Worm (Caenorhabditis elegans) whole organism, young adult: ENCODE results near the gene ZC487.2.

Source experiments
- B0261.1 ChIP-seq: sonication (generic microtip); optimal IDR thresholded peaks from 2 replicates; lab custom pipeline; 2016; ENCODE audit warnings: mild to moderate bottlenecking, missing genetic modification characterization, moderate library complexity, missing compliant biosample characterization
- D2030.7 ChIP-seq: fragments of 200-800 bp; sonication (Bioruptor generic); IDR thresholded peaks from 2 replicates; pipeline ENCODE4 v1.3.6; 2022; ENCODE audit warnings: missing genetic modification reagents, missing genetic modification characterization, missing compliant biosample characterization
- F23B12.7 ChIP-seq: sonication (generic microtip); optimal IDR thresholded peaks from 2 replicates; lab custom pipeline; 2017; ENCODE audit warnings: missing genetic modification characterization, mild to moderate bottlenecking, missing compliant biosample characterization, antibody characterized with exemption, moderate library complexity; ENCODE audit not compliant: insufficient read depth
- F33H1.4 ChIP-seq: fragments of 200-800 bp; sonication (Bioruptor generic); IDR thresholded peaks from 2 replicates; pipeline ENCODE4 v1.3.6; 2022; ENCODE audit warnings: missing genetic modification reagents, missing genetic modification characterization, missing compliant biosample characterization
- F57A8.1 ChIP-seq: fragments of 200-800 bp; sonication (Bioruptor generic); optimal IDR thresholded peaks from 2 replicates; lab custom pipeline; 2018; ENCODE audit warnings: mild to moderate bottlenecking, missing genetic modification characterization, moderate library complexity, missing compliant biosample characterization
- K12H6.12 ChIP-seq: fragments of 200-800 bp; sonication (Bioruptor generic); optimal IDR thresholded peaks from 2 replicates; lab custom pipeline; 2018; ENCODE audit warnings: mild to moderate bottlenecking, missing genetic modification characterization, missing compliant biosample characterization
- T07F8.4 ChIP-seq: sonication (generic microtip); optimal IDR thresholded peaks from 2 replicates; lab custom pipeline; 2016; ENCODE audit warnings: mild to moderate bottlenecking, missing genetic modification characterization, moderate library complexity, missing compliant biosample characterization
- Y79H2A.3 ChIP-seq: fragments of 200-800 bp; sonication (Bioruptor generic); conservative IDR thresholded peaks from 2 replicates; pipeline ENCODE4 v1.3.6; 2022; ENCODE audit warnings: missing genetic modification reagents, missing genetic modification characterization, missing compliant biosample characterization
- ZK185.1 ChIP-seq: sonication (generic microtip); optimal IDR thresholded peaks from 2 replicates; lab custom pipeline; 2016; ENCODE audit warnings: mild to moderate bottlenecking, missing genetic modification characterization, missing compliant biosample characterization; ENCODE audit not compliant: poor library complexity, severe bottlenecking
- ama-1 ChIP-seq, 3 experiments: fragments of 150-350 bp in 1 of 3; sonication (generic microtip) in 2 of 3; optimal IDR thresholded peaks; 2 replicates each; lab custom pipeline; 2014 to 2018; ENCODE audit warnings: missing biosample characterization in 2 of 3, missing genetic modification characterization in 2 of 3, missing genetic modification reagents in 2 of 3
- attf-3 ChIP-seq: fragments of 200-800 bp; sonication (Bioruptor generic); conservative IDR thresholded peaks from 2 replicates; pipeline ENCODE4 v1.3.6; 2022; ENCODE audit warnings: missing genetic modification reagents, missing genetic modification characterization, missing compliant biosample characterization
- attf-6 ChIP-seq: fragments of 200-800 bp; sonication (Bioruptor generic); IDR thresholded peaks from 2 replicates; pipeline ENCODE4 v1.3.6; 2022; ENCODE audit warnings: missing genetic modification reagents, missing genetic modification characterization, missing compliant biosample characterization
- bed-1 ChIP-seq: fragments of 200-800 bp; sonication (Bioruptor generic); IDR thresholded peaks from 2 replicates; pipeline ENCODE4 v1.3.6; 2022; ENCODE audit warnings: missing genetic modification reagents, missing genetic modification characterization, missing compliant biosample characterization
- ceh-100 ChIP-seq: fragments of 200-800 bp; sonication (Bioruptor generic); IDR thresholded peaks from 2 replicates; pipeline ENCODE4 v1.3.6; 2022; ENCODE audit warnings: missing genetic modification reagents, missing genetic modification characterization, missing compliant biosample characterization
- ceh-79 ChIP-seq: sonication (generic microtip); optimal IDR thresholded peaks from 2 replicates; lab custom pipeline; 2017; ENCODE audit warnings: mild to moderate bottlenecking, missing genetic modification characterization, missing compliant biosample characterization
- chd-7 ChIP-seq: sonication (generic microtip); optimal IDR thresholded peaks from 2 replicates; lab custom pipeline; 2016; ENCODE audit warnings: mild to moderate bottlenecking, missing genetic modification characterization, moderate library complexity, missing compliant biosample characterization
- die-1 ChIP-seq: sonication (generic microtip); optimal IDR thresholded peaks from 2 replicates; lab custom pipeline; 2016; ENCODE audit warnings: missing genotype, mild to moderate bottlenecking, missing genetic modification characterization, missing compliant biosample characterization
- efl-1 ChIP-seq: fragments of 150-350 bp; optimal IDR thresholded peaks from 2 replicates; lab custom pipeline; 2014; ENCODE audit warnings: missing biosample characterization, missing genetic modification reagents, missing genetic modification characterization
- him-1 ChIP-seq: sonication (generic microtip); optimal IDR thresholded peaks from 2 replicates; lab custom pipeline; 2016; ENCODE audit warnings: missing genotype, missing genetic modification reagents, missing genetic modification characterization, missing compliant biosample characterization
- hmg-1.2 ChIP-seq: fragments of 200-800 bp; sonication (Bioruptor generic); IDR thresholded peaks from 2 replicates; pipeline ENCODE4 v1.3.6; 2022; ENCODE audit warnings: missing genetic modification reagents, missing genetic modification characterization, missing compliant biosample characterization
- hrde-1 ChIP-seq: sonication (generic microtip); optimal IDR thresholded peaks from 2 replicates; lab custom pipeline; 2016; ENCODE audit warnings: missing genetic modification characterization, mild to moderate bottlenecking, missing compliant biosample characterization, moderate library complexity, missing genotype, missing genetic modification reagents, borderline replicate concordance
- let-607 ChIP-seq, 2 experiments: fragments of 200-800 bp in 1 of 2; sonication (Bioruptor generic) in 1 of 2; sonication (generic microtip) in 1 of 2; optimal IDR thresholded peaks; 2 replicates each; lab custom pipeline; 2016 to 2018; ENCODE audit warnings: mild to moderate bottlenecking in 2 of 2, missing compliant biosample characterization in 2 of 2, missing genetic modification characterization in 2 of 2, moderate library complexity in 2 of 2, missing genotype in 1 of 2
- madf-6 ChIP-seq: fragments of 200-800 bp; sonication (Bioruptor generic); IDR thresholded peaks from 2 replicates; pipeline ENCODE4 v1.3.6; 2022; ENCODE audit warnings: missing genetic modification reagents, missing genetic modification characterization, missing compliant biosample characterization
- madf-8 ChIP-seq: fragments of 200-800 bp; sonication (Bioruptor generic); conservative IDR thresholded peaks from 2 replicates; pipeline ENCODE4 v1.3.6; 2022; ENCODE audit warnings: missing genetic modification reagents, missing genetic modification characterization, missing compliant biosample characterization
- mes-4 ChIP-seq: sonication (generic microtip); optimal IDR thresholded peaks from 2 replicates; lab custom pipeline; 2016; ENCODE audit warnings: missing genotype, missing genetic modification characterization, missing compliant biosample characterization
- nhr-80 ChIP-seq: sonication (generic microtip); optimal IDR thresholded peaks from 2 replicates; lab custom pipeline; 2016; ENCODE audit warnings: missing genetic modification characterization, missing compliant biosample characterization
- rpc-1 ChIP-seq, 2 experiments: fragments of 150-350 bp in 1 of 2; sonication (generic microtip) in 1 of 2; optimal IDR thresholded peaks; 2 replicates each; lab custom pipeline; 2014 to 2018; ENCODE audit warnings: missing biosample characterization in 1 of 2, missing genetic modification characterization in 1 of 2, missing genetic modification reagents in 1 of 2, missing genotype in 1 of 2
- sdz-38 ChIP-seq: sonication (generic microtip); optimal IDR thresholded peaks from 2 replicates; lab custom pipeline; 2016; ENCODE audit warnings: missing genotype, missing genetic modification characterization, missing compliant biosample characterization
- sptf-2 ChIP-seq: fragments of 200-800 bp; sonication (Bioruptor generic); optimal IDR thresholded peaks from 2 replicates; lab custom pipeline; 2018; ENCODE audit warnings: mild to moderate bottlenecking, missing genetic modification characterization, missing compliant biosample characterization
- tbp1 ChIP-seq: fragments of 200-800 bp; sonication (Bioruptor generic); optimal IDR thresholded peaks from 2 replicates; lab custom pipeline; 2018; ENCODE audit warnings: mild to moderate bottlenecking, missing genetic modification characterization, missing compliant biosample characterization
- zim-3 ChIP-seq: sonication (generic microtip); optimal IDR thresholded peaks from 2 replicates; lab custom pipeline; 2017; ENCODE audit warnings: mild to moderate bottlenecking, missing genetic modification characterization, moderate library complexity, missing compliant biosample characterization

ZC487.2 gene

DNA sequence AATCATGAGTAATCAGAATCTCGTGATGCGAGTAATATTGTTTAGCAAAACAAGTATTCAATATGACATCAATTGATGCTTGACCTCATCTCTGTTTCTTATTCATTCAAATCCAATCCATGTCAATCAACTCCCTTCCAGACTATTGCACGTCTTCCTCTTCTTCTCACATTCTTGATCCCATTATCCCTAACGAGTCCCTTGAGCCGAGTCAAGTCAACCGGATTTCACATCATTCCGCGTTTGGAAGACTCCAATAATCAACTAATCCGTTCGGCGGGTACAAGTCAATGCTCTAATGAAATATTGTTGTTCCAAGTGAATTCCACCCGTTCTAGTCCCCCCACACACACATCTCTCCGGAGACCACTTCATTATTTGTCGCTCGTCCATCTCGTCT, 4.0 kb upstream of the ZC487.2 start:
- no peak for TF ChIP-seq sptf-2 (GFP tag; lab: Kevin White, UChicago)
- TF ChIP-seq chd-7 (tag; lab: Kevin White, UChicago), result no peak
- no peak for TF ChIP-seq efl-1 (GFP tag; lab: Kevin White, UChicago)
- TF ChIP-seq sdz-38 (tag; lab: Kevin White, UChicago), result no peak
- no peak for TF ChIP-seq bed-1 (GFP tag; lab: Robert Waterston, UW)
- TF ChIP-seq F33H1.4 (GFP tag; lab: Robert Waterston, UW), result no peak
- no peak for TF ChIP-seq nhr-80 (tag; lab: Kevin White, UChicago)
- TF ChIP-seq ama-1 (optimal IDR thresholded peaks at IDR 0.05; lab: Kevin White, UChicago), result no peak
- no peak for TF ChIP-seq ama-1 (GFP tag; optimal IDR thresholded peaks at IDR 0.05; lab: Kevin White, UChicago)
- no peak for TF ChIP-seq him-1 (tag; lab: Kevin White, UChicago)
- no peak for TF ChIP-seq B0261.1 (tag; lab: Kevin White, UChicago)
- no peak for TF ChIP-seq Y79H2A.3 (GFP tag; lab: Robert Waterston, UW)

DNA sequence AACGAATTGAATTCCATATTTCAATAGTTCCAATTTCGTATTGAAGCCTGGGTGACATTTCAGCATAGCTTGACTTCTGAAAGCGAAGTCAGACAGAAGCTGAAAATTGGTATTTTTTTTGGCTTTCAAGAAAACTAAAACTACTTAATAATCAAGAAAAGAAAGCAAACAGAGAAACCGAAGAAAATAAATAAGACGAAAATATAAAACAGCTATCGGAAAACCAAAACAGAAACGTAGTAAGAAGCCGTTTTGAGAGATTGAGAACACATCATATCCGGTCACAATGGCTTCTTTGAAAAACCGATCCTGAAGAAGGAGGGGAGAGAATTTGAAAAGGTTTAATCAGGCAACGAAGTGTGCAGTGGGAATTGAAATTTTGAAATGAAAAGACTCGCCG, 4.0 kb downstream of the ZC487.2 start, which contains the start of gene srg-30:
srg-30 (minus strand) TSS at position 101 of the 400 bp plus-strand sequence.
- TF ChIP-seq D2030.7 (GFP tag; lab: Robert Waterston, UW) (no peak), mes-4 (tag; lab: Kevin White, UChicago) (no peak), ZK185.1 (no peak), F23B12.7 (tag; lab: Kevin White, UChicago) (no peak), T07F8.4 (tag; lab: Kevin White, UChicago) (no peak), let-607 (tag; optimal IDR thresholded peaks at IDR 0.05; lab: Kevin White, UChicago) (no peak), ceh-79 (tag; lab: Kevin White, UChicago) (no peak), attf-6 (GFP tag; lab: Robert Waterston, UW) (no peak), tbp1 (GFP tag; lab: Kevin White, UChicago) (no peak), K12H6.12 (tag; lab: Kevin White, UChicago) (no peak), hrde-1 (tag; lab: Kevin White, UChicago) (no peak), zim-3 (no peak), die-1 (no peak), ceh-100 (no peak), chd-7 (tag; lab: Kevin White, UChicago) (no peak), F57A8.1 (GFP tag; lab: Kevin White, UChicago) (no peak)

DNA sequence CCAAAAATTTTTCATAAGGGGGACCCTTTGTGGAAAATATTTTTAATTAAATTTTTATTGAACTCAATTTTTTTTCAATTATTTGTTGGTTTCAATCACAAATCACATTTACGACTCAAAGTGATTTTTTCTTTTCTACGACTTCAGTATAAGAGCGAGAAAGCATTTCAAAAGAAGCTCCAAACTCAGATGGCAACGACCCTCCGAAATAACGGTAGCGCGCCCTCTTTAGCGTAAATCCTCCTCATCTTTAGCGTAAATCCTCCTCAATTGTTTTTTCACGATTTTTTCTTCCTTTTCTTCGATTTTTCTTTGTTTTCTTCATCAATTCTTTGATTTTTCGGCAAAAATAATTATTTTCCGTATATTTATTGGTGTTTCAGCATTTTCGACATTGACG, 7.4 kb downstream of the ZC487.2 start:
- TF ChIP-seq attf-3 (GFP tag; lab: Robert Waterston, UW), result peak; percentile 88

ce11 chrV:6711071-6711470, 11.2 kb downstream of the ZC487.2 start:
- TF ChIP-seq D2030.7 (GFP tag; lab: Robert Waterston, UW) (0 out of 2 replicates have a peak, but pooled peaks have one; percentile 39), B0261.1 (tag; lab: Kevin White, UChicago) (peak; percentile 60), rpc-1 (optimal IDR thresholded peaks at IDR 0.05; lab: Kevin White, UChicago) (peak; percentile 23), rpc-1 (tag; optimal IDR thresholded peaks at IDR 0.05; lab: Kevin White, UChicago) (peak; percentile 60), madf-8 (GFP tag; lab: Robert Waterston, UW) (peak; percentile 30; the same call in 1 of the 2 replicates), hmg-1.2 (peak; percentile 56; the same call in 1 of the 2 replicates), madf-6 (peak; percentile 63; the same call in 1 of the 2 replicates), attf-3 (GFP tag; lab: Robert Waterston, UW) (peak; percentile 50; the same call in 1 of the 2 replicates), tbp1 (GFP tag; lab: Kevin White, UChicago) (peak; percentile 83)
- TF ChIP-seq, all 124 proteins: peak for 8; not testable (repeated sequence) for 116
